Worm (Caenorhabditis elegans): Measurements from ENCODE around the gene par-1.

DNA sequence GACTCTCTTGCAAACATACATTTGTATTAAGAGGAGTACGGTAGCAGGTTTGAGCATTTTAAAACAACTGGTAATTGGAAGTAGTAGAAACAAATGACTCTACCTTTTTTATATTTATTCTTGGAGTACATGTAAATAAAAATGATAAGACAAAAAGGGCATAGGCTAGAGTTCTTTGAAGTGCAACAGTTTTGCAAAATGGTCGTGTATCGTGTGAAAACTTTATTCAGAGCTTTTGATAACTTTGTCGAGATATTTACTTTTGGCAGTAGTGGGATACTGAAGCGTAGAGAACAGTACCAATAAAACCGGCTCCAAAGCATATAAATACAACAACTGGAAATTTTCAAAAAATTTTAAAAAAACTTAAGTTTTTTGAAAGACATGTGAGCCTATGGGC is 21.5 kb upstream of the par-1 start, which contains the start of gene cest-1.1:
- TF ChIP-seq unc-62 (GFP tag; optimal IDR thresholded peaks at IDR 0.05), result no peak
- TF ChIP-seq elt-3 (tag; optimal IDR thresholded peaks at IDR 0.05), result no peak
- TF ChIP-seq ztf-4 (tag; optimal IDR thresholded peaks at IDR 0.05), result no peak

Data from whole organism, L3 larva.